Fruit fly (Drosophila melanogaster) whole organism, embryonic: Measurements from ENCODE around the gene Irk1.

Source experiments
- ATbp ChIP-seq: fragments of 200-800 bp; sonication (Bioruptor generic); optimal IDR thresholded peaks from 2 replicates; lab custom pipeline; 2017; ENCODE audit warnings: missing biosample characterization, mild to moderate bottlenecking, missing genetic modification characterization, missing genetic modification reagents
- Bgb ChIP-seq: fragments of 200-800 bp; sonication (Bioruptor generic); IDR thresholded peaks from 2 replicates; pipeline ENCODE4 v1.3.6; 2022; ENCODE audit warnings: missing biosample characterization, missing genetic modification characterization; ENCODE audit not compliant: partially characterized antibody
- CG10543 ChIP-seq: fragments of 200-800 bp; sonication (Bioruptor generic); optimal IDR thresholded peaks from 3 replicates; lab custom pipeline; 2017; ENCODE audit warnings: missing biosample characterization, mild to moderate bottlenecking, missing genetic modification characterization, moderate library complexity
- CG12659 ChIP-seq: fragments of 200-800 bp; sonication (Bioruptor generic); optimal IDR thresholded peaks from 3 replicates; lab custom pipeline; 2017; ENCODE audit warnings: mild to moderate bottlenecking, missing biosample characterization, missing genetic modification reagents, missing genetic modification characterization
- CG12769 ChIP-seq: fragments of 200-800 bp; sonication (Bioruptor generic); optimal IDR thresholded peaks from 2 replicates; lab custom pipeline; 2019; ENCODE audit warnings: missing biosample characterization, mild to moderate bottlenecking, missing genetic modification characterization, moderate library complexity
- CG13296 ChIP-seq: fragments of 200-800 bp; sonication (Bioruptor generic); optimal IDR thresholded peaks from 3 replicates; lab custom pipeline; 2018; ENCODE audit warnings: missing biosample characterization, mild to moderate bottlenecking, missing genetic modification characterization
- CG13894 ChIP-seq: fragments of 200-800 bp; sonication (Bioruptor generic); optimal IDR thresholded peaks from 3 replicates; lab custom pipeline; 2018; ENCODE audit warnings: missing biosample characterization, mild to moderate bottlenecking, missing genetic modification characterization, moderate library complexity
- CG14710 ChIP-seq: fragments of 200-800 bp; sonication (Bioruptor generic); optimal IDR thresholded peaks from 3 replicates; lab custom pipeline; 2019; ENCODE audit warnings: missing biosample characterization, mild to moderate bottlenecking, missing genetic modification characterization, moderate library complexity
- CG17829 ChIP-seq: fragments of 200-800 bp; optimal IDR thresholded peaks from 2 replicates; lab custom pipeline; 2019; ENCODE audit warnings: missing biosample characterization, mild to moderate bottlenecking, missing genetic modification characterization, moderate library complexity
- CG17912 ChIP-seq: fragments of 200-800 bp; sonication (Bioruptor generic); optimal IDR thresholded peaks from 2 replicates; lab custom pipeline; 2018; ENCODE audit warnings: missing biosample characterization, mild to moderate bottlenecking, missing genetic modification characterization
- CG34376 ChIP-seq: fragments of 200-800 bp; sonication (Bioruptor generic); optimal IDR thresholded peaks from 2 replicates; lab custom pipeline; 2018; ENCODE audit warnings: missing biosample characterization, mild to moderate bottlenecking, missing genetic modification characterization
- CG4282 ChIP-seq: fragments of 200-800 bp; sonication (Bioruptor generic); optimal IDR thresholded peaks from 2 replicates; lab custom pipeline; 2016; ENCODE audit warnings: missing biosample characterization, missing genetic modification characterization
- CG4424 ChIP-seq: fragments of 200-800 bp; sonication (Bioruptor generic); optimal IDR thresholded peaks from 3 replicates; lab custom pipeline; 2016; ENCODE audit warnings: missing biosample characterization, missing genetic modification characterization
- CG6254 ChIP-seq: fragments of 200-800 bp; sonication (Bioruptor generic); optimal IDR thresholded peaks from 3 replicates; lab custom pipeline; 2017; ENCODE audit warnings: mild to moderate bottlenecking, missing biosample characterization, missing genetic modification reagents, missing genetic modification characterization
- CG6813 ChIP-seq: fragments of 200-800 bp; sonication (Bioruptor generic); optimal IDR thresholded peaks from 2 replicates; lab custom pipeline; 2017; ENCODE audit warnings: missing biosample characterization, missing genetic modification characterization, mild to moderate bottlenecking, moderate library complexity, missing genetic modification reagents
- CG7987 ChIP-seq: fragments of 200-800 bp; sonication (Bioruptor generic); optimal IDR thresholded peaks from 2 replicates; lab custom pipeline; 2018; ENCODE audit warnings: missing biosample characterization, mild to moderate bottlenecking, missing genetic modification characterization, moderate library complexity
- CrebB ChIP-seq: fragments of 200-800 bp; sonication (Bioruptor generic); optimal IDR thresholded peaks from 3 replicates; lab custom pipeline; 2018; ENCODE audit warnings: missing biosample characterization, mild to moderate bottlenecking, missing genetic modification characterization
- Dbx ChIP-seq: fragments of 200-800 bp; sonication (Bioruptor generic); IDR thresholded peaks from 3 replicates; pipeline ENCODE4 v1.3.6; 2022; ENCODE audit warnings: missing biosample characterization, missing genetic modification characterization
- Deaf1 ChIP-seq: fragments of 200-800 bp; optimal IDR thresholded peaks from 3 replicates; lab custom pipeline; 2019; ENCODE audit warnings: missing biosample characterization, mild to moderate bottlenecking, missing genetic modification characterization, moderate library complexity
- Dll ChIP-seq: fragments of 200-800 bp; sonication (Bioruptor generic); IDR thresholded peaks from 4 replicates; pipeline ENCODE4 v1.3.6; 2022; ENCODE audit warnings: missing biosample characterization, missing genetic modification characterization; ENCODE audit not compliant: partially characterized antibody
- Dp ChIP-seq: fragments of 200-800 bp; sonication (Bioruptor generic); optimal IDR thresholded peaks from 2 replicates; lab custom pipeline; 2018; ENCODE audit warnings: missing biosample characterization, mild to moderate bottlenecking, missing genetic modification characterization, moderate library complexity
- Fer1 ChIP-seq: fragments of 200-800 bp; sonication (Bioruptor generic); optimal IDR thresholded peaks from 2 replicates; lab custom pipeline; 2017; ENCODE audit warnings: missing biosample characterization, mild to moderate bottlenecking, missing genetic modification characterization
- Sox100B ChIP-seq: fragments of 200-800 bp; sonication (Bioruptor generic); optimal IDR thresholded peaks from 3 replicates; lab custom pipeline; 2018; ENCODE audit warnings: missing biosample characterization, mild to moderate bottlenecking, missing genetic modification characterization
- Taf1 ChIP-seq: fragments of 200-800 bp; sonication (Bioruptor generic); IDR thresholded peaks from 2 replicates; pipeline ENCODE4 v1.3.6; 2022; ENCODE audit warnings: missing biosample characterization, missing genetic modification characterization
- YL-1 ChIP-seq: fragments of 200-800 bp; sonication (Bioruptor generic); optimal IDR thresholded peaks from 3 replicates; lab custom pipeline; 2017; ENCODE audit warnings: missing biosample characterization, mild to moderate bottlenecking, missing genetic modification characterization
- abd-A ChIP-seq: fragments of 200-800 bp; sonication (Bioruptor generic); optimal IDR thresholded peaks from 3 replicates; lab custom pipeline; 2019; ENCODE audit warnings: missing biosample characterization, mild to moderate bottlenecking, missing genetic modification characterization, moderate library complexity
- ato ChIP-seq: fragments of 200-800 bp; sonication (Bioruptor generic); IDR thresholded peaks from 2 replicates; pipeline ENCODE4 v1.3.6; 2022; ENCODE audit warnings: missing biosample characterization, missing genetic modification characterization; ENCODE audit not compliant: partially characterized antibody
- cg ChIP-seq: fragments of 200-800 bp; sonication (Bioruptor generic); optimal IDR thresholded peaks from 3 replicates; lab custom pipeline; 2019; ENCODE audit warnings: missing biosample characterization, mild to moderate bottlenecking, missing genetic modification characterization, moderate library complexity
- chinmo ChIP-seq: fragments of 200-800 bp; sonication (Bioruptor generic); IDR thresholded peaks from 4 replicates; pipeline ENCODE4 v1.3.6; 2022; ENCODE audit warnings: missing biosample characterization, missing genetic modification characterization; ENCODE audit not compliant: partially characterized antibody
- ci ChIP-seq: fragments of 200-800 bp; sonication (Bioruptor generic); IDR thresholded peaks from 3 replicates; pipeline ENCODE4 v1.3.6; 2022; ENCODE audit warnings: missing biosample characterization, missing genetic modification characterization
- crp ChIP-seq, 2 experiments: fragments of 200-800 bp; sonication (Bioruptor generic); optimal IDR thresholded peaks; 2 replicates in 1 of 2; 3 replicates in 1 of 2; lab custom pipeline; 2017; ENCODE audit warnings: missing biosample characterization in 2 of 2, missing genetic modification characterization in 2 of 2, mild to moderate bottlenecking in 1 of 2, moderate library complexity in 1 of 2
- fd102C ChIP-seq: fragments of 200-800 bp; sonication (Bioruptor generic); optimal IDR thresholded peaks from 2 replicates; lab custom pipeline; 2018; ENCODE audit warnings: missing biosample characterization, mild to moderate bottlenecking, missing genetic modification characterization, moderate library complexity
- gro ChIP-seq: fragments of 200-800 bp; sonication (Bioruptor generic); optimal IDR thresholded peaks from 2 replicates; lab custom pipeline; 2016; ENCODE audit warnings: missing biosample characterization, missing genetic modification characterization
- her ChIP-seq: fragments of 200-800 bp; sonication (Bioruptor generic); optimal IDR thresholded peaks from 2 replicates; lab custom pipeline; 2016; ENCODE audit warnings: missing biosample characterization, missing genetic modification characterization
- hkb ChIP-seq, 2 experiments: fragments of 200-800 bp in 1 of 2; fragments of >200 bp in 1 of 2; sonication (Bioruptor generic) in 1 of 2; IDR thresholded peaks in 1 of 2; optimal IDR thresholded peaks in 1 of 2; 2 replicates each; pipeline versions ENCODE4 v1.3.6 to Lab custom; 2017 to 2022; ENCODE audit warnings: missing biosample characterization in 1 of 2, missing genetic modification characterization in 1 of 2
- klu ChIP-seq: fragments of 200-800 bp; sonication (Bioruptor generic); IDR thresholded peaks from 2 replicates; pipeline ENCODE4 v1.3.6; 2022; ENCODE audit warnings: missing biosample characterization, missing genetic modification characterization
- lbe ChIP-seq: fragments of 200-800 bp; sonication (Bioruptor generic); optimal IDR thresholded peaks from 2 replicates; lab custom pipeline; 2016; ENCODE audit warnings: missing biosample characterization, mild to moderate bottlenecking, missing genetic modification characterization
- mam ChIP-seq: fragments of 200-800 bp; sonication (Bioruptor generic); optimal IDR thresholded peaks from 3 replicates; lab custom pipeline; 2016; ENCODE audit warnings: missing biosample characterization, missing genetic modification characterization
- mirr ChIP-seq: fragments of 200-800 bp; sonication (Bioruptor generic); optimal IDR thresholded peaks from 3 replicates; lab custom pipeline; 2018; ENCODE audit warnings: missing biosample characterization, mild to moderate bottlenecking, missing genetic modification characterization
- nom ChIP-seq: fragments of 200-800 bp; sonication (Bioruptor generic); optimal IDR thresholded peaks from 2 replicates; lab custom pipeline; 2017; ENCODE audit warnings: missing biosample characterization, missing genetic modification characterization, mild to moderate bottlenecking, moderate library complexity, missing genetic modification reagents
- psq ChIP-seq: fragments of 200-800 bp; sonication (Bioruptor generic); optimal IDR thresholded peaks from 2 replicates; lab custom pipeline; 2017; ENCODE audit warnings: missing biosample characterization, missing genetic modification characterization
- schlank ChIP-seq: fragments of 200-800 bp; sonication (Bioruptor generic); optimal IDR thresholded peaks from 2 replicates; lab custom pipeline; 2018; ENCODE audit warnings: missing biosample characterization, mild to moderate bottlenecking, missing genetic modification characterization
- sna ChIP-seq: fragments of 200-800 bp; sonication (Bioruptor generic); IDR thresholded peaks from 2 replicates; pipeline ENCODE4 v1.3.6; 2022; ENCODE audit warnings: missing biosample characterization, missing genetic modification characterization; ENCODE audit not compliant: partially characterized antibody
- stwl ChIP-seq: fragments of 200-800 bp; sonication (Bioruptor generic); optimal IDR thresholded peaks from 3 replicates; lab custom pipeline; 2018; ENCODE audit warnings: missing biosample characterization, mild to moderate bottlenecking, missing genetic modification characterization, moderate library complexity
- sug ChIP-seq: fragments of 200-800 bp; optimal IDR thresholded peaks from 2 replicates; lab custom pipeline; 2019; ENCODE audit warnings: missing biosample characterization, mild to moderate bottlenecking, missing genetic modification characterization, moderate library complexity
- tll ChIP-seq, 2 experiments: fragments of 200-800 bp in 1 of 2; fragments of >200 bp in 1 of 2; sonication (Bioruptor generic) in 1 of 2; optimal IDR thresholded peaks; 2 replicates each; lab custom pipeline; 2017 to 2019; ENCODE audit warnings: missing biosample characterization in 2 of 2, missing genetic modification characterization in 2 of 2, mild to moderate bottlenecking in 1 of 2, moderate library complexity in 1 of 2
- tx ChIP-seq: fragments of 200-800 bp; sonication (Bioruptor generic); optimal IDR thresholded peaks from 2 replicates; lab custom pipeline; 2016; ENCODE audit warnings: missing biosample characterization, missing genetic modification characterization
- usp ChIP-seq: fragments of >200 bp; optimal IDR thresholded peaks from 2 replicates; lab custom pipeline; 2017; ENCODE audit warnings: missing biosample characterization, missing genetic modification characterization

The Irk1 gene

dm6 chr3R:23221680-23222148, 53.6 kb downstream of the Irk1 start:
- TF ChIP-seq mirr (GFP tag; lab: Kevin White, UChicago) (peak; percentile 42), crp (GFP tag; optimal IDR thresholded peaks at IDR 0.05; lab: Kevin White, UChicago) (peak in 1 of 2 experiments; percentile 36), CG17829 (tag; lab: Kevin White, UChicago) (no peak), CG6813 (GFP tag; lab: Kevin White, UChicago) (peak; percentile 7), CG13894 (tag; lab: Kevin White, UChicago) (peak; percentile 26), CG10543 (peak; percentile 29), cg (GFP tag; lab: Kevin White, UChicago) (peak; percentile 75), usp (GFP tag; lab: Kevin White, UChicago) (no peak), tll (GFP tag; optimal IDR thresholded peaks at IDR 0.05; lab: Kevin White, UChicago) (no peak), gro (GFP tag; lab: Kevin White, UChicago) (peak; percentile 54), Dll (peak; percentile 47; the same call in 1 of the 4 replicates), CG13296 (GFP tag; lab: Kevin White, UChicago) (no peak), CG7987 (GFP tag; lab: Kevin White, UChicago) (peak; percentile 47), schlank (tag; lab: Kevin White, UChicago) (no peak), fd102C (GFP tag; lab: Kevin White, UChicago) (no peak), lbe (peak; percentile 67), tx (GFP tag; lab: Kevin White, UChicago) (no peak), CG12659 (GFP tag; lab: Kevin White, UChicago) (peak; percentile 65), mam (GFP tag; lab: Kevin White, UChicago) (no peak), klu (GFP tag; lab: Robert Waterston, UW) (no peak), sug (tag; lab: Kevin White, UChicago) (peak; percentile 2), stwl (tag; lab: Kevin White, UChicago) (peak; percentile 34), Bgb (GFP tag; lab: Robert Waterston, UW) (peak; percentile 45; the same call in 1 of the 2 replicates), Dbx (GFP tag; lab: Robert Waterston, UW) (peak; percentile 19; the same call in 1 of the 3 replicates), CG14710 (tag; lab: Kevin White, UChicago) (no peak), ATbp (GFP tag; lab: Kevin White, UChicago) (no peak), CG12769 (tag; lab: Kevin White, UChicago) (peak; percentile 18), YL-1 (GFP tag; lab: Kevin White, UChicago) (peak; percentile 25), hkb (optimal IDR thresholded peaks at IDR 0.05; lab: Kevin White, UChicago) (no peak), hkb (GFP tag; IDR thresholded peaks at IDR 0.05; lab: Robert Waterston, UW) (no peak), Taf1 (GFP tag; lab: Robert Waterston, UW) (no peak), psq (GFP tag; lab: Kevin White, UChicago) (peak; percentile 8), Dp (GFP tag; lab: Kevin White, UChicago) (peak; percentile 54), Sox100B (no peak), CG17912 (GFP tag; lab: Kevin White, UChicago) (no peak), CrebB (tag; lab: Kevin White, UChicago) (no peak), CG4282 (no peak), nom (GFP tag; lab: Kevin White, UChicago) (peak; percentile 69), her (GFP tag; lab: Kevin White, UChicago) (peak; percentile 3), sna (GFP tag; lab: Robert Waterston, UW) (0 out of 2 replicates have a peak, but pooled peaks have one; percentile 50), chinmo (0 out of 4 replicates have a peak, but pooled peaks have one; percentile 31), Deaf1 (tag; lab: Kevin White, UChicago) (no peak), ci (GFP tag; lab: Robert Waterston, UW) (0 out of 3 replicates have a peak, but pooled peaks have one; percentile 36), CG4424 (no peak), Fer1 (GFP tag; lab: Kevin White, UChicago) (peak; percentile 53), CG6254 (GFP tag; lab: Kevin White, UChicago) (no peak), CG34376 (GFP tag; lab: Kevin White, UChicago) (peak; percentile 55), ato (GFP tag; lab: Robert Waterston, UW) (no peak), abd-A (tag; lab: Kevin White, UChicago) (peak; percentile 4)
